Fruit fly (Drosophila melanogaster) whole organism, embryonic: Measurements from ENCODE around the gene Lcp65Ag2.

ENCODE experiments used
- Abd-B ChIP-seq: fragments of 200-800 bp; sonication (Bioruptor generic); optimal IDR thresholded peaks from 2 replicates; lab custom pipeline; 2018; ENCODE audit warnings: missing biosample characterization, mild to moderate bottlenecking, missing genetic modification characterization, moderate library complexity
- Ada2b ChIP-seq: fragments of 200-800 bp; sonication (Bioruptor generic); IDR thresholded peaks from 2 replicates; pipeline ENCODE4 v1.3.6; 2022; ENCODE audit warnings: missing biosample characterization, missing genetic modification characterization
- Atf-2 ChIP-seq: fragments of 200-800 bp; sonication (Bioruptor generic); optimal IDR thresholded peaks from 2 replicates; lab custom pipeline; 2016; ENCODE audit warnings: missing biosample characterization, missing genetic modification characterization
- Atf6 ChIP-seq: fragments of 200-800 bp; sonication (Bioruptor generic); IDR thresholded peaks from 2 replicates; pipeline ENCODE4 v1.3.6; 2022; ENCODE audit warnings: missing biosample characterization, missing genetic modification characterization
- Bteb2 ChIP-seq: fragments of 200-800 bp; sonication (Bioruptor generic); optimal IDR thresholded peaks from 2 replicates; lab custom pipeline; 2016; ENCODE audit warnings: missing biosample characterization, missing genetic modification characterization
- CG10209 ChIP-seq: fragments of 200-800 bp; sonication (Bioruptor generic); optimal IDR thresholded peaks from 3 replicates; lab custom pipeline; 2017; ENCODE audit warnings: missing biosample characterization, mild to moderate bottlenecking, missing genetic modification characterization, missing genetic modification reagents
- CG11504 ChIP-seq: fragments of 200-800 bp; sonication (Bioruptor generic); optimal IDR thresholded peaks from 3 replicates; lab custom pipeline; 2019; ENCODE audit warnings: missing biosample characterization, mild to moderate bottlenecking, missing genetic modification characterization, moderate library complexity
- CG1233 ChIP-seq: fragments of 200-800 bp; sonication (Bioruptor generic); optimal IDR thresholded peaks from 4 replicates; lab custom pipeline; 2018; ENCODE audit warnings: missing biosample characterization, mild to moderate bottlenecking, missing genetic modification characterization
- CG12744 ChIP-seq: fragments of 200-800 bp; sonication (Bioruptor generic); optimal IDR thresholded peaks from 2 replicates; lab custom pipeline; 2016; ENCODE audit warnings: missing biosample characterization, missing genetic modification characterization
- CG13287 ChIP-seq: fragments of 200-800 bp; sonication (Bioruptor generic); IDR thresholded peaks from 2 replicates; pipeline ENCODE4 v1.3.6; 2022; ENCODE audit warnings: missing biosample characterization, missing genetic modification characterization; ENCODE audit not compliant: partially characterized antibody
- CG13775 ChIP-seq: fragments of 200-800 bp; sonication (Bioruptor generic); optimal IDR thresholded peaks from 3 replicates; lab custom pipeline; 2017; ENCODE audit warnings: missing biosample characterization, mild to moderate bottlenecking, missing genetic modification characterization
- CG1529 ChIP-seq: fragments of 200-800 bp; sonication (Bioruptor generic); optimal IDR thresholded peaks from 3 replicates; lab custom pipeline; 2018; ENCODE audit warnings: missing biosample characterization, missing genetic modification characterization
- CG15696 ChIP-seq: fragments of 200-800 bp; sonication (Bioruptor generic); optimal IDR thresholded peaks from 2 replicates; lab custom pipeline; 2019; ENCODE audit warnings: missing biosample characterization, mild to moderate bottlenecking, missing genetic modification characterization, moderate library complexity
- CG1603 ChIP-seq: fragments of 200-800 bp; sonication (Bioruptor generic); optimal IDR thresholded peaks from 2 replicates; lab custom pipeline; 2019; ENCODE audit warnings: missing biosample characterization, mild to moderate bottlenecking, missing genetic modification characterization, moderate library complexity
- CG17361 ChIP-seq: fragments of 200-800 bp; sonication (Bioruptor generic); IDR thresholded peaks from 3 replicates; pipeline ENCODE4 v1.3.6; 2022; ENCODE audit warnings: missing biosample characterization, missing genetic modification characterization
- CG3995 ChIP-seq: fragments of 200-800 bp; sonication (Bioruptor generic); optimal IDR thresholded peaks from 3 replicates; lab custom pipeline; 2016; ENCODE audit warnings: missing biosample characterization, missing genetic modification characterization
- CG4707 ChIP-seq: fragments of 200-800 bp; sonication (Bioruptor generic); optimal IDR thresholded peaks from 2 replicates; lab custom pipeline; 2018; ENCODE audit warnings: missing biosample characterization, mild to moderate bottlenecking, missing genetic modification characterization, moderate library complexity
- CG7357 ChIP-seq: fragments of 200-800 bp; sonication (Bioruptor generic); IDR thresholded peaks from 3 replicates; pipeline ENCODE4 v1.3.6; 2022; ENCODE audit warnings: missing biosample characterization, missing genetic modification characterization
- CoRest ChIP-seq: fragments of 200-800 bp; sonication (Bioruptor generic); optimal IDR thresholded peaks from 3 replicates; lab custom pipeline; 2018; ENCODE audit warnings: missing biosample characterization, mild to moderate bottlenecking, missing genetic modification characterization, moderate library complexity
- D19B ChIP-seq: fragments of 200-800 bp; sonication (Bioruptor generic); optimal IDR thresholded peaks from 2 replicates; lab custom pipeline; 2017; ENCODE audit warnings: missing biosample characterization, mild to moderate bottlenecking, missing genetic modification characterization
- Dll ChIP-seq: fragments of 200-800 bp; sonication (Bioruptor generic); IDR thresholded peaks from 4 replicates; pipeline ENCODE4 v1.3.6; 2022; ENCODE audit warnings: missing biosample characterization, missing genetic modification characterization; ENCODE audit not compliant: partially characterized antibody
- Ets97D ChIP-seq: fragments of 200-800 bp; sonication (Bioruptor generic); optimal IDR thresholded peaks from 3 replicates; lab custom pipeline; 2016; ENCODE audit warnings: missing biosample characterization, missing genetic modification characterization
- Fer1 ChIP-seq: fragments of 200-800 bp; sonication (Bioruptor generic); optimal IDR thresholded peaks from 2 replicates; lab custom pipeline; 2017; ENCODE audit warnings: missing biosample characterization, mild to moderate bottlenecking, missing genetic modification characterization
- Hmx ChIP-seq: fragments of 200-800 bp; sonication (Bioruptor generic); optimal IDR thresholded peaks from 2 replicates; lab custom pipeline; 2016; ENCODE audit warnings: missing biosample characterization, missing genetic modification characterization
- Lhr ChIP-seq: fragments of 200-800 bp; sonication (Bioruptor generic); optimal IDR thresholded peaks from 3 replicates; lab custom pipeline; 2017; ENCODE audit warnings: mild to moderate bottlenecking, missing biosample characterization, missing genetic modification reagents, missing genetic modification characterization
- MTF-1 ChIP-seq: fragments of 200-800 bp; sonication (Bioruptor generic); optimal IDR thresholded peaks from 2 replicates; lab custom pipeline; 2018; ENCODE audit warnings: missing biosample characterization, mild to moderate bottlenecking, missing genetic modification characterization, borderline replicate concordance
- NFAT ChIP-seq: fragments of 200-800 bp; sonication (Bioruptor generic); IDR thresholded peaks from 2 replicates; pipeline ENCODE4 v1.3.6; 2022; ENCODE audit warnings: missing biosample characterization, missing genetic modification characterization
- PHDP ChIP-seq: fragments of 200-800 bp; sonication (Bioruptor generic); optimal IDR thresholded peaks from 3 replicates; lab custom pipeline; 2018; ENCODE audit warnings: missing biosample characterization, mild to moderate bottlenecking, missing genetic modification characterization, moderate library complexity
- Ptx1 ChIP-seq: fragments of 200-800 bp; sonication (Bioruptor generic); IDR thresholded peaks from 2 replicates; pipeline ENCODE4 v1.3.6; 2022; ENCODE audit warnings: missing biosample characterization, missing genetic modification characterization
- Sox102F ChIP-seq: fragments of 200-800 bp; sonication (Bioruptor generic); optimal IDR thresholded peaks from 2 replicates; lab custom pipeline; 2018; ENCODE audit warnings: missing biosample characterization, mild to moderate bottlenecking, missing genetic modification characterization, moderate library complexity
- ab ChIP-seq: fragments of 200-800 bp; sonication (Bioruptor generic); optimal IDR thresholded peaks from 2 replicates; lab custom pipeline; 2016; ENCODE audit warnings: missing biosample characterization, missing genetic modification characterization
- az2 ChIP-seq: fragments of 200-800 bp; sonication (Bioruptor generic); optimal IDR thresholded peaks from 3 replicates; lab custom pipeline; 2016; ENCODE audit warnings: missing biosample characterization, missing genetic modification characterization
- cad ChIP-seq: fragments of >200 bp; optimal IDR thresholded peaks from 2 replicates; lab custom pipeline; 2017; ENCODE audit warnings: missing biosample characterization, missing genetic modification characterization
- caup ChIP-seq: fragments of 200-800 bp; sonication (Bioruptor generic); optimal IDR thresholded peaks from 3 replicates; lab custom pipeline; 2017; ENCODE audit warnings: missing biosample characterization, mild to moderate bottlenecking, missing genetic modification characterization, moderate library complexity; ENCODE audit not compliant: severe bottlenecking
- chm ChIP-seq: fragments of 200-800 bp; sonication (Bioruptor generic); IDR thresholded peaks from 2 replicates; pipeline ENCODE4 v1.3.6; 2022; ENCODE audit warnings: missing biosample characterization, missing genetic modification characterization
- crp ChIP-seq, 2 experiments: fragments of 200-800 bp; sonication (Bioruptor generic); optimal IDR thresholded peaks; 2 replicates in 1 of 2; 3 replicates in 1 of 2; lab custom pipeline; 2017; ENCODE audit warnings: missing biosample characterization in 2 of 2, missing genetic modification characterization in 2 of 2, mild to moderate bottlenecking in 1 of 2, moderate library complexity in 1 of 2
- dysf ChIP-seq: fragments of 200-800 bp; sonication (Bioruptor generic); IDR thresholded peaks from 3 replicates; pipeline ENCODE4 v1.3.6; 2022; ENCODE audit warnings: missing biosample characterization, missing genetic modification characterization
- hkb ChIP-seq, 2 experiments: fragments of 200-800 bp in 1 of 2; fragments of >200 bp in 1 of 2; sonication (Bioruptor generic) in 1 of 2; IDR thresholded peaks in 1 of 2; optimal IDR thresholded peaks in 1 of 2; 2 replicates each; pipeline versions ENCODE4 v1.3.6 to Lab custom; 2017 to 2022; ENCODE audit warnings: missing biosample characterization in 1 of 2, missing genetic modification characterization in 1 of 2
- jumu ChIP-seq: fragments of 200-800 bp; sonication (Bioruptor generic); optimal IDR thresholded peaks from 3 replicates; lab custom pipeline; 2016; ENCODE audit warnings: missing biosample characterization, missing genetic modification characterization
- luna ChIP-seq: fragments of 200-800 bp; sonication (Bioruptor generic); optimal IDR thresholded peaks from 2 replicates; lab custom pipeline; 2016; ENCODE audit warnings: missing biosample characterization, missing genetic modification characterization
- mirr ChIP-seq: fragments of 200-800 bp; sonication (Bioruptor generic); optimal IDR thresholded peaks from 3 replicates; lab custom pipeline; 2018; ENCODE audit warnings: missing biosample characterization, mild to moderate bottlenecking, missing genetic modification characterization
- nau ChIP-seq: fragments of 200-800 bp; sonication (Bioruptor generic); optimal IDR thresholded peaks from 3 replicates; lab custom pipeline; 2017; ENCODE audit warnings: missing biosample characterization, mild to moderate bottlenecking, missing genetic modification characterization, missing genetic modification reagents
- nom ChIP-seq: fragments of 200-800 bp; sonication (Bioruptor generic); optimal IDR thresholded peaks from 2 replicates; lab custom pipeline; 2017; ENCODE audit warnings: missing biosample characterization, missing genetic modification characterization, mild to moderate bottlenecking, moderate library complexity, missing genetic modification reagents
- oc ChIP-seq: fragments of 200-800 bp; sonication (Bioruptor generic); optimal IDR thresholded peaks from 2 replicates; lab custom pipeline; 2018; ENCODE audit warnings: missing biosample characterization, mild to moderate bottlenecking, missing genetic modification characterization, moderate library complexity
- run ChIP-seq: fragments of 200-800 bp; sonication (Bioruptor generic); optimal IDR thresholded peaks from 3 replicates; lab custom pipeline; 2018; ENCODE audit warnings: missing biosample characterization, mild to moderate bottlenecking, missing genetic modification characterization
- sd ChIP-seq: fragments of 200-800 bp; sonication (Bioruptor generic); optimal IDR thresholded peaks from 3 replicates; lab custom pipeline; 2018; ENCODE audit warnings: missing biosample characterization, mild to moderate bottlenecking, missing genetic modification characterization, moderate library complexity
- sens ChIP-seq: fragments of 200-800 bp; sonication (Bioruptor generic); peaks from one replicate; lab custom pipeline; 2016; ENCODE audit warnings: missing biosample characterization, missing genetic modification characterization
- sqz ChIP-seq: fragments of 200-800 bp; sonication (Bioruptor generic); optimal IDR thresholded peaks from 3 replicates; lab custom pipeline; 2018; ENCODE audit warnings: missing biosample characterization, mild to moderate bottlenecking, missing genetic modification characterization
- trem ChIP-seq: fragments of 200-800 bp; optimal IDR thresholded peaks from 3 replicates; lab custom pipeline; 2019; ENCODE audit warnings: missing biosample characterization, mild to moderate bottlenecking, missing genetic modification characterization, moderate library complexity

The Lcp65Ag2 gene

DNA sequence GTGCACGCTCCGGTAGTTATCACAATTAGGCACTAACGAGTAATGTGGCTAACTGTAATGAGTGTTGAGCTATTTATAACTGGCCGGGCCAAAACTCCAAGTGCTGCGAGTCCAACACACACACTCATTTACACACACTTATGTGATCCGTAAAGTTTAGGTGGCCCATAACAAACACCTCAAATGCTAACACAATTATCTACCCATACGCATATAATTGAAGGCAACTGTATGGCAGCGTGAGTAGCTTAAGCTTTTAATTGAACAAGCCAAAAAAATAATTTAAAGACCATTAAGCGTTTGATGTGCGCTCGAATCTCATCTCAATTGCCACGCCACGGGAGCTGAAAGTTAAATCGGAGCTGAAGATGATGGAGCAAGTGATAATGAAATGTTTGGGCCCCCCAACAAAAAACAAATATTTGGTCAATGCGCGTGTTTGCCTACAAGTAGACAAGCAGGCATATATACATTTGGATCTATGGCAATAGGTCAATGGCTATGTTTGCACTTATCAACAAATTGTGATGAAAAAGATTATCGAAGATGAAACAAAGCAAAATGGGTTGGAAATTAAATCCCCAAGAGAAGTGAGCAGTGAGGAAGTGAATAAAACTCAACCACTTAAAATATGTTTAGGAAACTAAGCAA lies 6.7 kb upstream of the Lcp65Ag2 start, which contains the start of gene Cpr65Av (continued):
- TF ChIP-seq NFAT (GFP tag; lab: Robert Waterston, UW) (no peak), Atf-2 (GFP tag; lab: Kevin White, UChicago) (no peak), CG13287 (GFP tag; lab: Robert Waterston, UW) (no peak), sd (tag; lab: Kevin White, UChicago) (peak; percentile 15), CG17361 (GFP tag; lab: Robert Waterston, UW) (no peak), CG15696 (tag; lab: Kevin White, UChicago) (peak; percentile 13), CG13775 (GFP tag; lab: Kevin White, UChicago) (no peak), D19B (GFP tag; lab: Kevin White, UChicago) (no peak), Ada2b (GFP tag; lab: Robert Waterston, UW) (no peak), CG11504 (tag; lab: Kevin White, UChicago) (peak; percentile 12), sqz (GFP tag; lab: Kevin White, UChicago) (peak; percentile 43), caup (no peak), sens (GFP tag; lab: Kevin White, UChicago) (peak; percentile 83), CG7357 (no peak), crp (GFP tag; optimal IDR thresholded peaks at IDR 0.05; lab: Kevin White, UChicago) (no peak), dysf (GFP tag; lab: Robert Waterston, UW) (no peak), trem (tag; lab: Kevin White, UChicago) (no peak), mirr (GFP tag; lab: Kevin White, UChicago) (peak; percentile 28), Bteb2 (GFP tag; lab: Kevin White, UChicago) (no peak), CG1603 (tag; lab: Kevin White, UChicago) (peak; percentile 48), CG10209 (GFP tag; lab: Kevin White, UChicago) (peak; percentile 10), oc (peak; percentile 22), Hmx (GFP tag; lab: Kevin White, UChicago) (no peak), Atf6 (GFP tag; lab: Robert Waterston, UW) (no peak), Fer1 (GFP tag; lab: Kevin White, UChicago) (peak; percentile 25), CG1233 (GFP tag; lab: Kevin White, UChicago) (peak; percentile 32), nau (peak; percentile 3), CG12744 (GFP tag; lab: Kevin White, UChicago) (no peak), az2 (GFP tag; lab: Kevin White, UChicago) (no peak), jumu (GFP tag; lab: Kevin White, UChicago) (no peak), hkb (optimal IDR thresholded peaks at IDR 0.05; lab: Kevin White, UChicago) (no peak), hkb (GFP tag; IDR thresholded peaks at IDR 0.05; lab: Robert Waterston, UW) (peak; percentile 28; the same call in 1 of the 2 replicates), Ets97D (no peak), PHDP (tag; lab: Kevin White, UChicago) (peak; percentile 54), CG3995 (GFP tag; lab: Kevin White, UChicago) (no peak), cad (GFP tag; lab: Kevin White, UChicago) (no peak), Sox102F (GFP tag; lab: Kevin White, UChicago) (peak; percentile 48), MTF-1 (GFP tag; lab: Kevin White, UChicago) (peak; percentile 35), Dll (GFP tag; lab: Robert Waterston, UW) (no peak), ab (GFP tag; lab: Kevin White, UChicago) (no peak), CoRest (tag; lab: Kevin White, UChicago) (peak; percentile 7), CG4707 (GFP tag; lab: Kevin White, UChicago) (peak; percentile 28), run (tag; lab: Kevin White, UChicago) (no peak), Lhr (GFP tag; lab: Kevin White, UChicago) (no peak), chm (GFP tag; lab: Robert Waterston, UW) (no peak), Ptx1 (no peak), luna (no peak), Abd-B (GFP tag; lab: Kevin White, UChicago) (no peak), nom (GFP tag; lab: Kevin White, UChicago) (no peak), CG1529 (GFP tag; lab: Kevin White, UChicago) (peak; percentile 20)
